Worm (Caenorhabditis elegans): Measurements from ENCODE around the gene C07A9.10.

DNA sequence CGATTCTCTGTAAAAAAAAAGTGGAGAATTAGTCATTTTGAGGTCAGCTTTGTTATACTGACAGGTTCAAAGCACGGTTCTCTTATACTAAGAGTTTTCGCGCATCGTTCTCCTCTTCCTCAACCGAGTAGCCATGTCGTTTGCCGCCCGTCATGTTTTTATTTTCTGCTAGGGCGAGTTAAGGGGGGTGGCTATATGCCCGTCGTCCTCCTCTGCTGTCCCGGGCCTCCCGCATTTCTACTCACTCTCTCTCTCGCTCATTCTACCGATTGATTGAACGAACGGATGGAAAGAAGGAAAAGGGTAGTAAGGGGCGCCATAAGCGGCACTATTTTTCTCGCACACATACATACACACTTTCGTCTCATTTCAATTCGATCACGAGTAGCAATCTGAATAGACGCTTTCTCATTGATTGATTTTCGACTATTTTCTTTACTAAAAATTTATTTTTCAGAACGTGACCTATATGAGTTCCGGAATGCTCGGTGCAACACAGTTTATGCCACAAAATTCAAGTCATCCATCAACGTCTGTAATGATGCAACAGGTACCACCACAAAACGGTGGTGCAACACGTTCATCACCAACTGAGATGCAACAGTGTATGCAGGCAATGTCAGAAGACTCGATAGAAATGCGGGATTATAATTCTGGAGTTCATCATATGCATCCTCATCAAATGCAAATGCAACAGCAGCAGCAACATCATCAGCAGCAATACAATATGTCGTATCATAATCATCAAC, 19.5 kb upstream of the C07A9.10 start:
- TF ChIP-seq flt-1 (GFP tag; IDR thresholded peaks at IDR 0.05) (no peak; the same call in 1 of the 2 replicates), tab-1 (GFP tag; IDR thresholded peaks at IDR 0.05) (no peak)
